Fruit fly (Drosophila melanogaster): ENCODE data around the gene CG12213.

Gene CG12213

dm6 chr3R:12016828-12017280 lies 49.4 kb upstream of the CG12213 start, which contains the start of the genes DCAF12 and Spt3 (continued):
- TF ChIP-seq eyg (GFP tag; optimal IDR thresholded peaks at IDR 0.05) (peak; percentile 47), pb (GFP tag; optimal IDR thresholded peaks at IDR 0.05) (no peak), cwo (GFP tag; optimal IDR thresholded peaks at IDR 0.05) (no peak), CG7928 (GFP tag; optimal IDR thresholded peaks at IDR 0.05) (peak; percentile 5), Hr51 (GFP tag; optimal IDR thresholded peaks at IDR 0.05) (peak in 1 of 2 experiments; percentile 41), scrt (GFP tag; optimal IDR thresholded peaks at IDR 0.05) (peak; percentile 44), CG17912 (GFP tag; optimal IDR thresholded peaks at IDR 0.05) (no peak), B-H1 (GFP tag; IDR thresholded peaks at IDR 0.05) (no peak; the same call in 2 of the 3 replicates), ems (GFP tag; optimal IDR thresholded peaks at IDR 0.05) (peak; percentile 78), CG2129 (GFP tag; IDR thresholded peaks at IDR 0.05; ENCODE audit: partially characterized antibody) (peak; percentile 94), mld (GFP tag; IDR thresholded peaks at IDR 0.05; ENCODE audit: partially characterized antibody) (peak; percentile 72; the same call in 1 of the 3 replicates), Nf-YB (GFP tag; optimal IDR thresholded peaks at IDR 0.05) (peak; percentile 11), CG6689 (GFP tag; IDR thresholded peaks at IDR 0.05) (peak; percentile 42), mirr (GFP tag; optimal IDR thresholded peaks at IDR 0.05) (no peak), Dbx (GFP tag; IDR thresholded peaks at IDR 0.05) (peak; percentile 49; the same call in 1 of the 3 replicates), zen2 (GFP tag; IDR thresholded peaks at IDR 0.05; ENCODE audit: partially characterized antibody) (peak; percentile 77; the same call in 2 of the 3 replicates), CG16813 (GFP tag; IDR thresholded peaks at IDR 0.05; ENCODE audit: partially characterized antibody) (peak; percentile 96), dimm (GFP tag; IDR thresholded peaks at IDR 0.05) (no peak), CG12391 (tag; optimal IDR thresholded peaks at IDR 0.05) (peak; percentile 76), Fer2 (tag; optimal IDR thresholded peaks at IDR 0.05) (peak; percentile 27), phol (tag; optimal IDR thresholded peaks at IDR 0.05) (peak; percentile 94), sim (GFP tag; IDR thresholded peaks at IDR 0.05) (no peak), CG1602 (GFP tag; optimal IDR thresholded peaks at IDR 0.05) (peak; percentile 14), lmd (GFP tag; IDR thresholded peaks at IDR 0.05) (peak; percentile 49), inv (GFP tag; IDR thresholded peaks at IDR 0.05; ENCODE audit: partially characterized antibody) (peak; percentile 96), vnd (GFP tag; IDR thresholded peaks at IDR 0.05; ENCODE audit: partially characterized antibody) (peak; percentile 96), tgo (GFP tag; IDR thresholded peaks at IDR 0.05) (peak; percentile 61; the same call in 2 of the 3 replicates), Jarid2 (GFP tag; optimal IDR thresholded peaks at IDR 0.05) (no peak), tna (GFP tag; IDR thresholded peaks at IDR 0.05; ENCODE audit: partially characterized antibody) (peak; percentile 82), gem (tag; optimal IDR thresholded peaks at IDR 0.05) (peak; percentile 81), disco-r (GFP tag; optimal IDR thresholded peaks at IDR 0.05) (no peak), CG34422 (GFP tag; IDR thresholded peaks at IDR 0.05) (peak; percentile 43; the same call in 2 of the 3 replicates), Hr3 (GFP tag; optimal IDR thresholded peaks at IDR 0.05) (peak; percentile 75), Mrtf (GFP tag; IDR thresholded peaks at IDR 0.05) (0 out of 3 replicates have a peak, but pooled peaks have one; percentile 26), nmo (GFP tag; optimal IDR thresholded peaks at IDR 0.05) (peak; percentile 81), dysf (GFP tag; IDR thresholded peaks at IDR 0.05) (0 out of 3 replicates have a peak, but pooled peaks have one; percentile 50), YL-1 (GFP tag; optimal IDR thresholded peaks at IDR 0.05) (peak; percentile 5), Chrac-16 (GFP tag; optimal IDR thresholded peaks at IDR 0.05) (peak; percentile 35), CG6654 (GFP tag; optimal IDR thresholded peaks at IDR 0.05) (no peak), CG11504 (tag; optimal IDR thresholded peaks at IDR 0.05) (peak; percentile 71), Dek (tag; optimal IDR thresholded peaks at IDR 0.05) (peak; percentile 55), CG1603 (tag; optimal IDR thresholded peaks at IDR 0.05) (no peak), CG11695 (GFP tag; IDR thresholded peaks at IDR 0.05) (no peak), CG18619 (GFP tag; optimal IDR thresholded peaks at IDR 0.05) (no peak), CG17829 (tag; optimal IDR thresholded peaks at IDR 0.05) (peak; percentile 74), corto (GFP tag; optimal IDR thresholded peaks at IDR 0.05) (no peak), CG7786 (GFP tag; optimal IDR thresholded peaks at IDR 0.05) (no peak), CG33557 (GFP tag; optimal IDR thresholded peaks at IDR 0.05) (peak; percentile 61)
